Worm (Caenorhabditis elegans) whole organism, midembryonic: ENCODE measurements around the gene C36C5.14.
A peak's percentile ranks its signal among the peaks of the same experiment; 100 is the strongest.

Source experiments
- T22C8.4 ChIP-seq: fragments of 200-800 bp; sonication (Bioruptor generic); IDR thresholded peaks from 2 replicates; pipeline ENCODE4 v1.3.6; 2022; ENCODE audit warnings: missing genetic modification characterization, missing compliant biosample characterization
- cog-1 ChIP-seq: sonication (generic microtip); optimal IDR thresholded peaks from 2 replicates; lab custom pipeline; 2016; ENCODE audit warnings: missing genetic modification characterization, missing compliant biosample characterization
- flt-1 ChIP-seq: fragments of 200-800 bp; sonication (Bioruptor generic); IDR thresholded peaks from 2 replicates; pipeline ENCODE4 v1.3.6; 2022; ENCODE audit warnings: missing genetic modification characterization, missing compliant biosample characterization
- klf-2 ChIP-seq: fragments of 200-800 bp; sonication (Bioruptor generic); conservative IDR thresholded peaks from 2 replicates; pipeline ENCODE4 v1.3.6; 2022; ENCODE audit warnings: missing genetic modification reagents, missing genetic modification characterization, missing compliant biosample characterization
- med-1 ChIP-seq: sonication (generic microtip); optimal IDR thresholded peaks from 2 replicates; lab custom pipeline; 2017; ENCODE audit warnings: missing genetic modification characterization, mild to moderate bottlenecking, missing compliant biosample characterization, antibody characterized with exemption, missing genetic modification reagents; ENCODE audit not compliant: insufficient read depth
- ref-1 ChIP-seq: fragments of 200-800 bp; sonication (Bioruptor generic); conservative IDR thresholded peaks from 2 replicates; pipeline ENCODE4 v1.3.6; 2022; ENCODE audit warnings: missing genetic modification reagents, missing genetic modification characterization, missing compliant biosample characterization
- tab-1 ChIP-seq: fragments of 200-800 bp; sonication (Bioruptor generic); IDR thresholded peaks from 2 replicates; pipeline ENCODE4 v1.3.6; 2022; ENCODE audit warnings: missing genetic modification characterization, missing compliant biosample characterization
- ztf-23 ChIP-seq: fragments of 200-800 bp; sonication (Bioruptor generic); IDR thresholded peaks from 2 replicates; pipeline ENCODE4 v1.3.6; 2022; ENCODE audit warnings: missing genetic modification reagents, missing genetic modification characterization, missing compliant biosample characterization
- ztf-29 ChIP-seq: fragments of 200-800 bp; sonication (Bioruptor generic); IDR thresholded peaks from 2 replicates; pipeline ENCODE4 v1.3.6; 2022; ENCODE audit warnings: missing genetic modification reagents, missing genetic modification characterization, missing compliant biosample characterization

C36C5.14 gene

ce11 chrV:3133293-3133755 lies 32.0 kb downstream of the C36C5.14 start, which contains the start of gene F02C9.2:
TSS of gene F02C9.2 (plus strand) at chrV:3133705.
- TF ChIP-seq tab-1 (GFP tag; lab: Robert Waterston, UW) (no peak), cog-1 (tag; lab: Kevin White, UChicago) (no peak), ztf-23 (GFP tag; lab: Robert Waterston, UW) (no peak), ref-1 (no peak), med-1 (no peak), klf-2 (no peak), flt-1 (GFP tag; lab: Robert Waterston, UW) (no peak)

- TF ChIP-seq ztf-29 (GFP tag; lab: Robert Waterston, UW) (no peak), flt-1 (GFP tag; lab: Robert Waterston, UW) (peak; percentile 48; the same call in 1 of the 2 replicates), cog-1 (tag; lab: Kevin White, UChicago) (no peak), ztf-23 (GFP tag; lab: Robert Waterston, UW) (no peak), T22C8.4 (GFP tag; lab: Robert Waterston, UW) (no peak), tab-1 (GFP tag; lab: Robert Waterston, UW) (no peak), med-1 (no peak), ref-1 (no peak)
These were observed 33.2 kb downstream of the C36C5.14 start for ce11 chrV:3132116-3132515.

ce11 chrV:3128803-3129202 lies 36.5 kb downstream of the C36C5.14 start, which contains the start of gene tat-6:
TSS of gene tat-6 (plus strand) at chrV:3129103.
- TF ChIP-seq ztf-29 (GFP tag; lab: Robert Waterston, UW): no peak
- no peak for TF ChIP-seq cog-1 (tag; lab: Kevin White, UChicago)
- TF ChIP-seq klf-2: no peak
- no peak for TF ChIP-seq ref-1
- TF ChIP-seq flt-1 (GFP tag; lab: Robert Waterston, UW): no peak

- no peak for TF ChIP-seq ztf-29 (GFP tag; lab: Robert Waterston, UW)
- TF ChIP-seq klf-2: no peak
- no peak for TF ChIP-seq med-1
- TF ChIP-seq tab-1 (GFP tag; lab: Robert Waterston, UW): no peak
- TF ChIP-seq cog-1 (tag; lab: Kevin White, UChicago): no peak
- TF ChIP-seq T22C8.4 (GFP tag; lab: Robert Waterston, UW): no peak
- TF ChIP-seq ref-1: no peak
- no peak for TF ChIP-seq ztf-23 (GFP tag; lab: Robert Waterston, UW)
- no peak for TF ChIP-seq flt-1 (GFP tag; lab: Robert Waterston, UW)
These were observed 37.7 kb downstream of the C36C5.14 start, which contains the start of gene Y73C8C.10 for ce11 chrV:3127670-3128069. TSS of gene Y73C8C.10 (minus strand) at chrV:3127770.

- TF ChIP-seq ref-1: no peak
- no peak for TF ChIP-seq ztf-23 (GFP tag; lab: Robert Waterston, UW)
- no peak for TF ChIP-seq klf-2
- TF ChIP-seq med-1: no peak
- no peak for TF ChIP-seq flt-1 (GFP tag; lab: Robert Waterston, UW)
These were observed 40.4 kb downstream of the C36C5.14 start, which contains the start of gene Y73C8C.12 for ce11 chrV:3124912-3125311. TSS of gene Y73C8C.12 (plus strand) at chrV:3125212.

- TF ChIP-seq klf-2 (no peak), tab-1 (GFP tag; lab: Robert Waterston, UW) (no peak), med-1 (no peak), ref-1 (no peak), flt-1 (GFP tag; lab: Robert Waterston, UW) (no peak), cog-1 (tag; lab: Kevin White, UChicago) (no peak), ztf-23 (GFP tag; lab: Robert Waterston, UW) (no peak)
These were observed 42.9 kb downstream of the C36C5.14 start for ce11 chrV:3122403-3122802.

- TF ChIP-seq klf-2: no peak
- TF ChIP-seq T22C8.4 (GFP tag; lab: Robert Waterston, UW): no peak
- no peak for TF ChIP-seq cog-1 (tag; lab: Kevin White, UChicago)
- TF ChIP-seq flt-1 (GFP tag; lab: Robert Waterston, UW): no peak
- TF ChIP-seq ztf-29 (GFP tag; lab: Robert Waterston, UW): no peak
- no peak for TF ChIP-seq ztf-23 (GFP tag; lab: Robert Waterston, UW)
- no peak for TF ChIP-seq med-1
These were observed 43.6 kb downstream of the C36C5.14 start, which contains the start of gene srt-56 for ce11 chrV:3121743-3122142. TSS of gene srt-56 (minus strand) at chrV:3121843.

ce11 chrV:3119185-3119584 lies 46.2 kb downstream of the C36C5.14 start:
- TF ChIP-seq T22C8.4 (GFP tag; lab: Robert Waterston, UW) (no peak), klf-2 (no peak), ztf-29 (GFP tag; lab: Robert Waterston, UW) (no peak), tab-1 (GFP tag; lab: Robert Waterston, UW) (no peak), med-1 (no peak), ref-1 (no peak), ztf-23 (GFP tag; lab: Robert Waterston, UW) (no peak), cog-1 (tag; lab: Kevin White, UChicago) (no peak), flt-1 (GFP tag; lab: Robert Waterston, UW) (no peak)

- TF ChIP-seq med-1: no peak
- no peak for TF ChIP-seq T22C8.4 (GFP tag; lab: Robert Waterston, UW)
- no peak for TF ChIP-seq klf-2
- no peak for TF ChIP-seq tab-1 (GFP tag; lab: Robert Waterston, UW)
- no peak for TF ChIP-seq ztf-23 (GFP tag; lab: Robert Waterston, UW)
- TF ChIP-seq cog-1 (tag; lab: Kevin White, UChicago): no peak
- no peak for TF ChIP-seq ref-1
- no peak for TF ChIP-seq ztf-29 (GFP tag; lab: Robert Waterston, UW)
- no peak for TF ChIP-seq flt-1 (GFP tag; lab: Robert Waterston, UW)
These were observed 47.2 kb downstream of the C36C5.14 start, which contains the start of gene clec-210 for ce11 chrV:3118167-3118566. TSS of gene clec-210 (plus strand) at chrV:3118377.

ce11 chrV:3114973-3115372 lies 50.4 kb downstream of the C36C5.14 start, which contains the start of gene Y73C8C.3:
TSS of gene Y73C8C.3 (plus strand) at chrV:3115273.
- TF ChIP-seq T22C8.4 (GFP tag; lab: Robert Waterston, UW) (no peak), klf-2 (no peak), med-1 (no peak), tab-1 (GFP tag; lab: Robert Waterston, UW) (no peak), flt-1 (GFP tag; lab: Robert Waterston, UW) (no peak), ztf-23 (GFP tag; lab: Robert Waterston, UW) (no peak), ztf-29 (GFP tag; lab: Robert Waterston, UW) (no peak), ref-1 (no peak), cog-1 (tag; lab: Kevin White, UChicago) (no peak)
